Worm (Caenorhabditis elegans): ENCODE results near the gene cit-1.1.
A peak's percentile ranks its signal among the peaks of the same experiment; 100 is the strongest.

cit-1.1 gene

DNA sequence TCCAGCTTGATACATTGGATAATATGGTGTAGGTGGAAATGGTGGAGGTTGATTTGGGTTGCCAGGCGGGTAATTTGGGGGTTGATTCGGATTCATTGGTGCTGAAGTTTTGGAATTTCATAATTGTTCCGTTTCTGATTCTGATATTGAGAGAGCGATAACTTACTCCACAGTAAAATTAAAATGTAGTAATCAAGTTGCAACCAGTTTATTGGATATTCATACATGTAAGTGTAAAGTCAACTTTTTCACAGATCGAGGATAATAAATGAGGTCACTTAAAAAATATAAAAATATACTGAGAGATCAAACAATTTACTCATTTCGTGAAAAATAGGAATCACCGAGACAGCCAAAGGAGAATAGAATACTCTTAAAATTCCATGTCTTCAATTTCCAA, 18.3 kb upstream of the cit-1.1 start, which contains the start of gene mdt-30:
Gene mdt-30, minus strand, starts transcription at position 101 of the 400 bp plus-strand sequence.
- TF ChIP-seq dao-5 (tag; optimal IDR thresholded peaks at IDR 0.05) = no peak
- no peak for TF ChIP-seq W03F9.2 (tag; optimal IDR thresholded peaks at IDR 0.05)
- TF ChIP-seq him-1 (tag; optimal IDR thresholded peaks at IDR 0.05) = no peak

DNA sequence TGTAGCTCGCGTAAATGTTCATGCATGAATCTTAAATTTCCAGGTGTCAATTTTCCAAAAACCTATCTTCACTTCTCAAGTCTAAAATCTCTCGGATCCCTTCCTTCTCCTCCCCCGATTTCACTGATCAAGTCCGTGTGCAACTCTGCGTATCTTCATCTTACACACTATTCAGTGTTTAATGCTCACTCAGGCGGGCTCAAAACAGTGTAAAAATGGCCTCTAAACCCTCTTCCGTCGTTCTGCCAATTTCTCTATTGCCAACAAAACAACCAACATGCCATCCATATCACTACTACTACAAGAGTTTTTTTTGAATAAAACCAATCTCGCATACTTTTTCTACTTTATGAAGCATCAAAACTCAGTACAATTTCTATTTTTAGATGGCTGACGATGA, 12.5 kb upstream of the cit-1.1 start, which contains the start of gene F44B9.2:
Gene F44B9.2, plus strand, starts transcription at position 387 of the 400 bp plus-strand sequence.
- TF ChIP-seq dao-5 (tag; optimal IDR thresholded peaks at IDR 0.05) (no peak), W03F9.2 (tag; optimal IDR thresholded peaks at IDR 0.05) (no peak), him-1 (tag; optimal IDR thresholded peaks at IDR 0.05) (no peak)

DNA sequence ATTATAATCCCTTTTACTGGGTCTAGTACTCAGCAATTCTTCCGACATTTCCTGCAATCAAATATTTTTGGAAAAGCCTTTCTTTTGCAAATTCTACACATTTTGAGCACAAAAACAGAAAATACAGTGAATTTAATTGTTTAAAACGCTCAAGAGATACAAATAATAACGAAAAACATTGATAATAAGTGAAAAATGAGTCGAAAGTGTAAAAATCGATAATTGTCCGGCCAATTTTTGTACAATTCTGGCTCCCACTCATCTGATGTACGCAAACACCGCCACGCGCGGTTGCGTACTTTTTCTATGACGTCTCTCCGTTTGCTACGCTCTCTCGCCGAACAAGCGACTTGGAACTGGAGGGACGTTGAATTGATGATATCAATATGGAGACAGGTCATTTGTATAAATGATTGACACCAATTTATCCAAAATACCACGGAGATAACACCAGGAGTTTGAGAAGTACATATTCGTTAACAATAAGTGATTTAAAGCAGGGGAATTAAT, 11.3 kb upstream of the cit-1.1 start, which contains the start of gene lin-36:
Gene lin-36, minus strand, starts transcription at position 51 of the 510 bp plus-strand sequence.
- TF ChIP-seq him-1 (tag; optimal IDR thresholded peaks at IDR 0.05) (no peak), W03F9.2 (tag; optimal IDR thresholded peaks at IDR 0.05) (peak; percentile 72)

DNA sequence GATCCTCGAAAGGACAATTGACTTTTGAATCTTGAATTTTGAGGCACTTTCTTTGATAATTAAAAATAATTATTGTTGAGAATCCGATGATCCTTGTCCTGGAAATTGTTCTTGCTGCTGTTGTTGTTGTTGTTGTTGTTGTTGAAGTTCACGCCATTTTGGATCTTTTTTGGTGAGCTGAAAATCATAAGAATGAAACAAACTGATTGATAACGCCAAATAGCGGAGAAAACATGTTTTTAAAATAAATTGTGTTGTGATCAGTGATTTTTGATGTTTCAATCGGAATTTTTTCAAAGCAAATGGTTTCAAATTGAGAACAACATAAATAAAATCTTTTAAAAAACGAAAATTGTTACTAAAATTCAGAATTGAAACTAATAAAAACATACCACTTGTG, 7.4 kb upstream of the cit-1.1 start:
- TF ChIP-seq W03F9.2 (tag; optimal IDR thresholded peaks at IDR 0.05) = no peak
- TF ChIP-seq him-1 (tag; optimal IDR thresholded peaks at IDR 0.05) = no peak
- TF ChIP-seq dao-5 (tag; optimal IDR thresholded peaks at IDR 0.05) = no peak

DNA sequence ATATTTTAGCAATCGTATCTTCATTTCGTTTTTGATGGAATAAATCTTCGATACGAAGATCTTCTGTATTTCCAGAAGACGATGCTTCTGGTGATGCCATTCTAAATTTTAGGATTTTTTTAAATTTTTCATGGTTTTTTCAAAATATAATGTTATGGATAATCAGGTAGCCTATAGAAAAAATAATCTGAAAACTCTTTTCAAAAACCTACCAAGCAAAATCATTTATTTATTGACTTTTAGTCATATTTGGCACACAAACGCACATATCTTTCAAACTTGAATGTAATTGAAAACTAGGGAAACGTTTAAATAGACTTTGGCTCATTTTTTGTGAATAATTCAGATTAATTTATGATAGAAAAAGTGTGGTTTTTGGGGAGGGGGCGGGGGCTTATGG, 6.8 kb upstream of the cit-1.1 start, which contains the start of gene F44B9.5:
Gene F44B9.5, minus strand, starts transcription at position 101 of the 400 bp plus-strand sequence.
- TF ChIP-seq W03F9.2 (tag; optimal IDR thresholded peaks at IDR 0.05) (no peak), dao-5 (tag; optimal IDR thresholded peaks at IDR 0.05) (no peak), him-1 (tag; optimal IDR thresholded peaks at IDR 0.05) (no peak)

DNA sequence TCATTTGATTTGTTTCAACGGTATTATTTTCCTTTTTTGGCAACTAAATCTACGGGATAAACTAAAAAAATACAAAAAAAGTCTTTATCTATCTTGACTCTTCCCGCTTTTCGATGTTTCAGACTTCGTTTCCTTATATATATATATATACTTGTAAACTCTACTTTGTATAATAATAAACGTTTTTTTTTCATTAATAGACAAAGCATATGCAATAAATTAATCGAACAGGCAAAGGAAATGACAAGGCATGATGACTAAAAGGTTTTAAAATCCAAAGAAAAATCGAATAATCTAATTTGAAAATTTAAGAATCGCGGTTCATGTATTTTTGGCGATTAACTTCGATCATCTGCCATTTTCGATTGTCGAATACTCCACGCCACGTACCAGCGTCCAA, 4.0 kb upstream of the cit-1.1 start:
- TF ChIP-seq dao-5 (tag; optimal IDR thresholded peaks at IDR 0.05) (no peak), W03F9.2 (tag; optimal IDR thresholded peaks at IDR 0.05) (no peak), him-1 (tag; optimal IDR thresholded peaks at IDR 0.05) (no peak)

DNA sequence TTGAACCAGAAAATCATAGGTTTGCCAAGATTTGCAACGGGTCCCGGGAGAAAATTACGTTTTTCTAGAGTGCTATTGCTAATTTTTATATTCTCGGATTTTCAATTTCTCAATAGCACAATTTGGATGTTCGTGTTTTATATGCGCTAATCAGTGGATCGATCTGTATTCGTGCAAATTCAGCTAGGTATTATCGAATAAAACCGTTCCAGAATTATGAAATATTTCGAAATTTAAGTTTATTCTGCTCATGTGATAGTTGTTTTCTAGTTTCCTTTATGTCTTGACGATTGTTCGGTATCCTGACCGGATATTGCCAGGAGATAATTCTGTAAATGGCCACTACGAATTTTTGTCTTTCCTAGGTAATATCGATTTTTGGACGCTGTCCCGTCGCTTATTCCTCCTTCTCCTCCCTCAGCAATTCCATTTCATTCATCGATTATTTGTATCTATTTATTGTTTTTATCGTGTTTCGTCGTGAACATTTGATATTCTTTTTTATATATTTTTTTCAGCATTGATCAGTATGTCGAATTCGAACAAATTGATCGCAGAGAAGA, 720 bp upstream of the cit-1.1 start, which contains the start of gene cit-1.2:
Gene cit-1.2, plus strand, starts transcription at position 513 of the 563 bp plus-strand sequence.
- TF ChIP-seq him-1 (tag; optimal IDR thresholded peaks at IDR 0.05) (no peak), dao-5 (tag; optimal IDR thresholded peaks at IDR 0.05) (no peak), W03F9.2 (tag; optimal IDR thresholded peaks at IDR 0.05) (no peak)

DNA sequence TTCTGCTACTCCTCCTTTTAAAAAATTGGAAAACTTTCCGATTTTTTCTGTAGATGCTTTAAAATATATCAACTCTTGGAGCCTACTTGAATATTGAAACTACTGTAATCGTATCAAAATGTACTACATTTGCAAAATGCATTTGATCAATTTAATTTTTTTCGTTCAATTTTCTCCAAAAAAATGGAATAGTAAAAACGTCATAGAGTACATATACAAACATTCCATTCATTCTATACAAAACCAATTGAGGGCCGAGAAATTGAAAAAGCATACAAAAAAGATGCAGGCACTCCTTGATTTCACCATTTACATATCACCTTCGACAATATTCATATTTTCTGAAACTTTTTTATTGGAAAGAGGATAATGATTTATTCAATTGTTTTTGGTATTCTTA, 5.5 kb downstream of the cit-1.1 start, which contains the start of gene C06G4.6:
Gene C06G4.6, plus strand, starts transcription at position 301 of the 400 bp plus-strand sequence.
- TF ChIP-seq dao-5 (tag; optimal IDR thresholded peaks at IDR 0.05) (no peak), W03F9.2 (tag; optimal IDR thresholded peaks at IDR 0.05) (no peak), him-1 (tag; optimal IDR thresholded peaks at IDR 0.05) (no peak)

DNA sequence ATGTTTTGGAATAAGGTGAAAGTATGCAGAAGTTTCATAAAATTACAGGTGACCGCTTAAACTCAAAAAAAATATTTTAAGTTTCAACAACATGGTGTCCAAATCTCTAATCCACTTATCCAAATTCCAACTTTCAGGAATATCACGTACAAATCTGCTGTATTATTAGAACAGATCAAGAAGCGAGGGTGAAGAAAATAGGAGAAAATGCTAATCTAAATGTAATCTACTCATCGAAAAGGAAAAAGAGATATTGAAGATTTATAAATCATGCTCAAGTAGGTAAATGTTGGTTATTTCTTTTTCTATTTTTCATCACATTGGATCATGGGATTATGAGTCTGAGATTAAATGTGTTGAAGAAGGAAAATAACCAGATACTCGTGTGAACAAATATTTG, 8.1 kb downstream of the cit-1.1 start:
- TF ChIP-seq dao-5 (tag; optimal IDR thresholded peaks at IDR 0.05) (no peak), W03F9.2 (tag; optimal IDR thresholded peaks at IDR 0.05) (no peak), him-1 (tag; optimal IDR thresholded peaks at IDR 0.05) (no peak)

DNA sequence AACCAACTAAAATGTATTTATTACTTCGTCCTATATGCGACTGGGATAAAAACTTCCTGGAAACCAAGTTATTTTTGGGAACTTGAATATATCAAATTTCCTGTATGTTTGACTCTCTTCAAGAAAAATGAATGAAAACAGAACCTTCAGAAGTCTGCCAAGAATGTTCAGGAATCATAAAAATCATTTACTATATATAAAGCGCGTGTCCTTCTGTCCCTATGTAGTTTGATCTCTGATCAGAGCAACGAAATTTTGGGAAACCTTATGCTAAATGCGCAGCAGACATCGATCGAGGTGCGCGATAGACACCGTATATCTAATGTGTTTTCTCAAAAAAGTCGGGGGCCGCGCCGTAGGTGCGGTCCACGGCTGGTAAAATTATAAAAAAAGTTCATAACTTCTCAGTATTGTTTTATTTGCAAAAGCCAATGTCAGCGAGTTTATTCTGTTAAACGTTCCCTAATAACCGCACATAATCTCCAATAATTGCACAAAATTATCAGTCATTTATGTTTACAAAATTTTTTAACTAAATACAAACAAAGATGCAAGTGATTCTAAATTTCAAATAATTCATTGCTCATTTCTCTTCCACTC, 12.1 kb downstream of the cit-1.1 start:
- no peak for TF ChIP-seq dao-5 (tag; optimal IDR thresholded peaks at IDR 0.05)
- no peak for TF ChIP-seq W03F9.2 (tag; optimal IDR thresholded peaks at IDR 0.05)
- no peak for TF ChIP-seq him-1 (tag; optimal IDR thresholded peaks at IDR 0.05)

DNA sequence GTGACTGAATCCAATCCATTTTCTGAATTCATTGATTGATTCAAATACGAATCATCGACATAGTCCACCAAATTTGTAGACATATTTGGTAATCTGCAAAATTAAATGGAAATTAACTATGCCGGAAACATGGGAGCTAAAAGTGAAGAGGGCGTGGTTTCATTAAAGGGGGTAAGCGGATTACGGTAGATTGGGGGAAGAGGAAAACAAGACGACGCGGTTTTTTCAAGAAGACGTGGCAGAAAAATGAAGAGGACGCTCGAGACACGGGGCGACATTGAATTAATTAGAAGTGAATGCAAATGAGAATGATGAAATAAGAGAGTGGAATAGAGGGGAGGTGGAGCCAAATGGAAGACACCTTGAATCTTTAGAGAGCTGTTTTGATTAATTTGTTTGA, 13.3 kb downstream of the cit-1.1 start, which contains the start of gene npr-17:
Gene npr-17, minus strand, starts transcription at position 101 of the 400 bp plus-strand sequence.
- TF ChIP-seq W03F9.2 (tag; optimal IDR thresholded peaks at IDR 0.05) = no peak
- TF ChIP-seq dao-5 (tag; optimal IDR thresholded peaks at IDR 0.05) = no peak
- no peak for TF ChIP-seq him-1 (tag; optimal IDR thresholded peaks at IDR 0.05)

DNA sequence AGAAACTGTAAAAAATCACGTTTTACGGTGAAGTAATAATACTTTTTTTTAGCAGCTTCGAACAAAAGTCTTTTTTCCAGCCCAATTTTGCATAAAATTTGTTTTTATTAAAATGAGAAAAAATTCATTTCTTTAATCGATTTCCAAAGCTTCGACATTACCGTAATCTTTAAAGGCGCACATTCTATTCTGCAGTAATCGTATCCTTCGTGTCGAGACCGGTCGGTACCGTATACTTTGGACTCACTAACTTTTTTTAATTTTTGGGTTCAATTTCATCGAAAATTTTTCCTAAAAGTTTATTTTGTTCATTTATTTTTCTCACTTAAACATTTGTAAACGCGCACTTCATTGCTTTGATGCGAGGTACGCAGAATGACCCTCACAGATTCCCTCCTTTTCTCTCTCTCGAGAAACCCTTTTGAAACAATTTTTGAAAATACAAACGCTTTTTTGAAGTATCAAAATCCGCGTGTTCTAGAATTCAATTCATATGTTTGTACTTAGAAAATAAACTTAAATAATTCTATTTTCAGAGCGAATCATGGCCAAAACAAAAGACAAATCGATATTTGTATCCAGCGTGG, 22.9 kb downstream of the cit-1.1 start, which contains the start of gene hrpk-2:
Gene hrpk-2, plus strand, starts transcription at position 537 of the 587 bp plus-strand sequence.
- TF ChIP-seq W03F9.2 (tag; optimal IDR thresholded peaks at IDR 0.05) = peak; percentile 20
- TF ChIP-seq him-1 (tag; optimal IDR thresholded peaks at IDR 0.05) = no peak

DNA sequence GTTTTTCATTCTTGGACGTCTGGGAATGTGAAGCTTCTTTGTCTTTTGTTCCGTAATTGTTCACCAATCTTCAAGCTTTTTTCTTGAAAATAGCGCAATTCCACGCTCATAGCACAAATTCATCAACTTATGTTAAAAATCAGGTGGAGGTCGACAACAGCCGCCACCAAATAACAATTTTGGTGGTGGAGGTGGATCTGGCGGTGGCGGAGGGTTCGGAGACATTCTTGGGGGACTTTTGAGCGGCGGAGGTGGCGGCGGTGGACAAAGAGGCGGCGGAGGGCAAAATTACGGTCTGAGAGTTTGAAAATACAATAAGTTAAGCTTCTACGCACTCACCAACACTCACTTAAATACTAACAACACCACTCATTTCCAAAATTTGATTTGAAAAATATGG, 27.7 kb downstream of the cit-1.1 start:
- no peak for TF ChIP-seq W03F9.2 (tag; optimal IDR thresholded peaks at IDR 0.05)
- TF ChIP-seq dao-5 (tag; optimal IDR thresholded peaks at IDR 0.05) = no peak
- no peak for TF ChIP-seq him-1 (tag; optimal IDR thresholded peaks at IDR 0.05)

DNA sequence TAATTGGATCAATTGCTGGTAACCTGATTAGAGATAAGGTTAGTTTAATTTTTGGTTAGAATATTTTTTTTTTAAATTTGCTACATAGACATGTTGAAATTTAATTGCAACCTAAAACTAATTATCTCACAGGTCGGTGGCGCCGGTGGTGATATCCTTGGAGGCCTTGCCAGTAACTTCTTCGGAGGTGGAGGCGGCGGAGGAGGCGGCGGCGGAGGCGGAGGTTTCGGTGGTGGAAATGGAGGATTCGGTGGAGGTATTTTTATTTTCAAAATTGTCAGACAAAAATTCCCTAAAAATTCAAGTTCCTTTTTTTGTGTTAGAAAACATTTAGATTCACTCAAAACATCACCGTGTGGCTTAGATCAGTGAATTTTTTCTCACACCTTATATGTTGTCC, 28.4 kb downstream of the cit-1.1 start:
- TF ChIP-seq him-1 (tag; optimal IDR thresholded peaks at IDR 0.05) (no peak), dao-5 (tag; optimal IDR thresholded peaks at IDR 0.05) (no peak), W03F9.2 (tag; optimal IDR thresholded peaks at IDR 0.05) (no peak)
